Worm (Caenorhabditis elegans) whole organism, L3 larva: ENCODE data around the gene sru-2.

Source experiments
- elt-3 ChIP-seq, 3 experiments: fragments of 150-350 bp in 1 of 3; sonication (generic microtip) in 2 of 3; optimal IDR thresholded peaks; 2 replicates in 2 of 3; 4 replicates in 1 of 3; lab custom pipeline; 2014 to 2017; ENCODE audit warnings: missing biosample characterization in 3 of 3, missing genetic modification characterization in 3 of 3
- lsy-12 ChIP-seq: sonication (generic microtip); optimal IDR thresholded peaks from 2 replicates; lab custom pipeline; 2016; ENCODE audit warnings: mild to moderate bottlenecking, missing genetic modification characterization, missing compliant biosample characterization
- nhr-11 ChIP-seq: fragments of 150-350 bp; optimal IDR thresholded peaks from 2 replicates; lab custom pipeline; 2014; ENCODE audit warnings: missing biosample characterization, missing genetic modification characterization
- nhr-76 ChIP-seq: fragments of 150-350 bp; sonication (generic microtip); optimal IDR thresholded peaks from 5 replicates; lab custom pipeline; 2014; ENCODE audit warnings: missing biosample characterization, missing genetic modification characterization
- snpc-4 ChIP-seq: fragments of 150-350 bp; optimal IDR thresholded peaks from 2 replicates; lab custom pipeline; 2014; ENCODE audit warnings: missing biosample characterization, missing genetic modification characterization
- zag-1 ChIP-seq: fragments of 150-350 bp; optimal IDR thresholded peaks from 2 replicates; lab custom pipeline; 2014; ENCODE audit warnings: missing biosample characterization, missing genetic modification characterization

- TF ChIP-seq zag-1 (tag; lab: Kevin White, UChicago): no peak
- TF ChIP-seq snpc-4: no peak
- no peak for TF ChIP-seq nhr-76 (tag; lab: Kevin White, UChicago)
- no peak for TF ChIP-seq elt-3 (tag; optimal IDR thresholded peaks at IDR 0.05; lab: Kevin White, UChicago)
- no peak for TF ChIP-seq lsy-12
- TF ChIP-seq nhr-11 (tag; lab: Kevin White, UChicago): no peak
Observed at ce11 chrIV:9510439-9510838, 24.4 kb downstream of the sru-2 start, which contains the start of gene C33A12.4.
